Worm (Caenorhabditis elegans) whole organism, late embryonic: ENCODE measurements around the gene C34E10.10.

Source experiments
- nhr-11 ChIP-seq: fragments of 150-350 bp; optimal IDR thresholded peaks from 2 replicates; lab custom pipeline; 2014; ENCODE audit warnings: missing biosample characterization, missing genetic modification characterization
- unc-55 ChIP-seq: sonication (generic microtip); optimal IDR thresholded peaks from 2 replicates; lab custom pipeline; 2017; ENCODE audit warnings: missing biosample characterization, missing genetic modification reagents, missing genetic modification characterization

ce11 chrIII:5210269-5210668, 17.4 kb downstream of the C34E10.10 start:
- TF ChIP-seq nhr-11 (tag; lab: Kevin White, UChicago) (no peak), unc-55 (GFP tag; lab: Kevin White, UChicago) (peak; percentile 12)
